Worm (Caenorhabditis elegans): ENCODE measurements around the gene C14A6.8.

- TF ChIP-seq hnd-1 (tag; optimal IDR thresholded peaks at IDR 0.05) (no peak), F13C5.2 (tag; optimal IDR thresholded peaks at IDR 0.05) (no peak), pes-1 (GFP tag; IDR thresholded peaks at IDR 0.05) (no peak), tbx-37 (GFP tag; conservative IDR thresholded peaks at IDR 0.05) (no peak), ama-1 (optimal IDR thresholded peaks at IDR 0.05) (no peak)
These were observed 3.2 kb downstream of the C14A6.8 start, which contains the start of gene C14A6.7 for ce11 chrV:18168266-18168665.
